Worm (Caenorhabditis elegans): ENCODE measurements around the gene npp-21.

The npp-21 gene

DNA sequence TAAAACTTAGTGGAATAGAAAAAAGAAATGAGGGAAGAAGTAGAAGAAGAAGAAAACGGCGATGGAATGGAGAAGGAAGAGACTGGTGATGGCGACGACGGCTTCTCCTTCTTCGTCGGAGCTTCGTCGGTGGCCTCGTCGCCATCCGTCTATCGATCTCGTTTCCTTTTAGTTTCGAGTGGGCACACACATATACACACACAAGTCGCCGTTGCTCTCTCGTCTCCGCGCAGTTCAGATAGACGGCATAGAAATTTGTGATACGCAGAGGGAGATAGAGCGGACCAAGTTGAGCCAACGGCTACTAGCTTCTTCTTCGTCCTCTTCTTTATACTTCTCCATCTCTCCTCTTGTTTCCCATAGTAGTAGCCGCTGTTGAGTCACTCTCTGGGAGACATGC is 6.2 kb upstream of the npp-21 start:
- peak; percentile 60 for TF ChIP-seq unc-86 (tag; optimal IDR thresholded peaks at IDR 0.05)
- TF ChIP-seq swsn-7 (tag; optimal IDR thresholded peaks at IDR 0.05) = peak; percentile 52
- TF ChIP-seq ceh-82 (tag; optimal IDR thresholded peaks at IDR 0.05) = peak in 2 of 3 experiments; percentile 40 to 46
- peak; percentile 22 for TF ChIP-seq xbp-1 (tag; optimal IDR thresholded peaks at IDR 0.05)
- TF ChIP-seq ama-1 (optimal IDR thresholded peaks at IDR 0.05) = no peak
- peak; percentile 84 for TF ChIP-seq fkh-8 (tag; optimal IDR thresholded peaks at IDR 0.05)
- TF ChIP-seq ceh-8 (GFP tag; optimal IDR thresholded peaks at IDR 0.05) = no peak
- TF ChIP-seq tlp-1 (tag; optimal IDR thresholded peaks at IDR 0.05) = no peak
- TF ChIP-seq hlh-17 (GFP tag; optimal IDR thresholded peaks at IDR 0.05; ENCODE audit: borderline replicate concordance) = no peak
- peak; percentile 67 for TF ChIP-seq nhr-47 (tag; optimal IDR thresholded peaks at IDR 0.05)
- no peak for TF ChIP-seq fkh-4 (tag; optimal IDR thresholded peaks at IDR 0.05; ENCODE audit: borderline replicate concordance)
- peak; percentile 32 for TF ChIP-seq snu-23 (GFP tag; optimal IDR thresholded peaks at IDR 0.05)
- TF ChIP-seq nhr-11 (tag; optimal IDR thresholded peaks at IDR 0.05) = no peak
- peak; percentile 63 for TF ChIP-seq nhr-71 (tag; optimal IDR thresholded peaks at IDR 0.05)
- TF ChIP-seq lin-35 (GFP tag; optimal IDR thresholded peaks at IDR 0.05) = peak in 1 of 2 experiments; percentile 46
- peak; percentile 13 for TF ChIP-seq pax-3 (tag; optimal IDR thresholded peaks at IDR 0.05)
- peak; percentile 3 to 23 for TF ChIP-seq lsy-2 (tag; optimal IDR thresholded peaks at IDR 0.05)
- TF ChIP-seq tbx-2 (tag; optimal IDR thresholded peaks at IDR 0.05) = peak; percentile 49
- TF ChIP-seq elt-2 (tag; optimal IDR thresholded peaks at IDR 0.05) = no peak
- TF ChIP-seq isw-1 (GFP tag; IDR thresholded peaks at IDR 0.05) = peak; percentile 37
- peak; percentile 93 for TF ChIP-seq lin-14 (GFP tag; optimal IDR thresholded peaks at IDR 0.05)
- peak; percentile 51 for TF ChIP-seq egl-13 (tag; optimal IDR thresholded peaks at IDR 0.05)
- no peak for TF ChIP-seq lin-39 (tag; optimal IDR thresholded peaks at IDR 0.05)
- TF ChIP-seq fkh-10 (GFP tag; optimal IDR thresholded peaks at IDR 0.05) = peak; percentile 76
- no peak for TF ChIP-seq C04F5.9 (tag; optimal IDR thresholded peaks at IDR 0.05)
- TF ChIP-seq C34B4.2 (tag; optimal IDR thresholded peaks at IDR 0.05) = no peak

DNA sequence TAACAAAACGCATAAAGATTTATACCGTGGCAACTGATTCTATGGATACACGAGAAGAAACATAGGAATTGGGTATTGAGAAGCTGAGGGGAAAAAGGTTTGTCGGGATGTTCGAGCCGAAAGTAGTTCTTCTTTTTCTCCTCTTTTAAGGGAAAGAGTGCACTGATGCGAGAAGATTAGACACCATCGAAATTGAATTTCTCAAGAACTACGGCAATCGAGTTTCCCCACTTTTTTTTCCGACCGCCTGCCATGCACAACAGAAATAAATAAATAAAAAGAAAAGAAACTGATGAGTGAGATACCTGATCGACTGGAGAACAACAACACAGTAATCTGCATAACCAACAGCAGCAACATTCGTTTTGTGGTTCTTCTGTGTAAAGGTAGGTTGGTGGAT is 5.2 kb upstream of the npp-21 start:
- TF ChIP-seq lin-14 (GFP tag; optimal IDR thresholded peaks at IDR 0.05) (peak; percentile 65), Y116A8C.19 (tag; optimal IDR thresholded peaks at IDR 0.05; ENCODE audit: borderline replicate concordance) (no peak), ama-1 (optimal IDR thresholded peaks at IDR 0.05) (no peak), hlh-4 (tag; optimal IDR thresholded peaks at IDR 0.05) (no peak), fkh-10 (GFP tag; optimal IDR thresholded peaks at IDR 0.05) (peak; percentile 94), ces-1 (GFP tag; optimal IDR thresholded peaks at IDR 0.05) (peak; percentile 35)

DNA sequence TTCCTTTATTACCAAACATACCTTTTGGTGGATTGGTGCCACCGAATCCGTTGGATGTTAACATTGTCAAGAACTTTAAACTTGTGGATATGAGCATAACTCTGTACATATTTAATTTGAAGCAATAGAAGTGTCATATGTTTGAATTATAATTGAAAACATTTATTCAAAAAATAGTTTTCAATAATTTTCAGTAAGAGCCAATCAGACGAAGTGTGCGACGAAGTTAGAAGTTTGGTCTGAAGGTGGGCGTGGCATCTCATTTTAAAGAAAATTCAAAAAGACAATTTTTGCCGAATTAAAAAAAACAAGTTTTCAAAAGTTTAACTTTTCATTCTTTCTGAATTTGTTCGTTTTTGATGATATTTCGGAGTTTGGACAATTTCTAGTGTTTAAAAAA is 4.6 kb upstream of the npp-21 start, which contains the start of gene syd-1:
TSS of gene syd-1 (minus strand) at position 101 of the 400 bp plus-strand sequence.
- no peak for TF ChIP-seq blmp-1 (tag; optimal IDR thresholded peaks at IDR 0.05)
- TF ChIP-seq irx-1 (tag; optimal IDR thresholded peaks at IDR 0.05) = no peak
- TF ChIP-seq nhr-12 (tag; optimal IDR thresholded peaks at IDR 0.05) = no peak
- TF ChIP-seq snpc-4 (tag; optimal IDR thresholded peaks at IDR 0.05) = no peak
- no peak for TF ChIP-seq pax-3 (tag; optimal IDR thresholded peaks at IDR 0.05)
- no peak for TF ChIP-seq nhr-20 (tag; optimal IDR thresholded peaks at IDR 0.05)
- TF ChIP-seq alr-1 (tag; optimal IDR thresholded peaks at IDR 0.05; ENCODE audit: borderline replicate concordance) = no peak
- TF ChIP-seq fkh-8 (tag; optimal IDR thresholded peaks at IDR 0.05) = no peak
- TF ChIP-seq grh-1 (GFP tag; IDR thresholded peaks at IDR 0.05) = no peak
- no peak for TF ChIP-seq ceh-63 (GFP tag; optimal IDR thresholded peaks at IDR 0.05)
- TF ChIP-seq fkh-4 (tag; optimal IDR thresholded peaks at IDR 0.05; ENCODE audit: borderline replicate concordance) = no peak
